Worm (Caenorhabditis elegans) whole organism, young adult: ENCODE data around the gene M01H9.4.

Experiments
- F39B2.1 ChIP-seq: fragments of 200-800 bp; sonication (Bioruptor generic); IDR thresholded peaks from 2 replicates; pipeline ENCODE4 v1.3.6; 2022; ENCODE audit warnings: missing genetic modification reagents, missing genetic modification characterization, missing compliant biosample characterization
- F49E8.2 ChIP-seq: sonication (generic microtip); optimal IDR thresholded peaks from 3 replicates; lab custom pipeline; 2017; ENCODE audit warnings: missing genetic modification characterization, mild to moderate bottlenecking, missing compliant biosample characterization, antibody characterized with exemption, moderate library complexity; ENCODE audit not compliant: insufficient read depth
- K11D2.4 ChIP-seq: fragments of 200-800 bp; sonication (Bioruptor generic); IDR thresholded peaks from 2 replicates; pipeline ENCODE4 v1.3.6; 2022; ENCODE audit warnings: missing genetic modification reagents, missing genetic modification characterization, missing compliant biosample characterization
- Y67H2A.10 ChIP-seq: fragments of 200-800 bp; sonication (Bioruptor generic); conservative IDR thresholded peaks from 2 replicates; pipeline ENCODE4 v1.3.6; 2022; ENCODE audit warnings: missing genetic modification reagents, missing genetic modification characterization, missing compliant biosample characterization
- aptf-2 ChIP-seq: fragments of 200-800 bp; sonication (Bioruptor generic); conservative IDR thresholded peaks from 2 replicates; pipeline ENCODE4 v1.3.6; 2022; ENCODE audit warnings: missing genetic modification reagents, missing genetic modification characterization, missing compliant biosample characterization
- aptf-3 ChIP-seq: fragments of 200-800 bp; sonication (Bioruptor generic); IDR thresholded peaks from 2 replicates; pipeline ENCODE4 v1.3.6; 2022; ENCODE audit warnings: missing genetic modification characterization, missing compliant biosample characterization
- attf-3 ChIP-seq: fragments of 200-800 bp; sonication (Bioruptor generic); conservative IDR thresholded peaks from 2 replicates; pipeline ENCODE4 v1.3.6; 2022; ENCODE audit warnings: missing genetic modification reagents, missing genetic modification characterization, missing compliant biosample characterization
- attf-6 ChIP-seq: fragments of 200-800 bp; sonication (Bioruptor generic); IDR thresholded peaks from 2 replicates; pipeline ENCODE4 v1.3.6; 2022; ENCODE audit warnings: missing genetic modification reagents, missing genetic modification characterization, missing compliant biosample characterization
- cebp-2 ChIP-seq: fragments of 200-800 bp; sonication (Bioruptor generic); IDR thresholded peaks from 2 replicates; pipeline ENCODE4 v1.3.6; 2022; ENCODE audit warnings: missing genetic modification characterization, missing compliant biosample characterization
- ceh-40 ChIP-seq: fragments of 200-800 bp; sonication (Bioruptor generic); IDR thresholded peaks from 2 replicates; pipeline ENCODE4 v1.3.6; 2022; ENCODE audit warnings: missing genetic modification characterization, missing compliant biosample characterization
- ceh-58 ChIP-seq: fragments of 200-800 bp; sonication (Bioruptor generic); IDR thresholded peaks from 2 replicates; pipeline ENCODE4 v1.3.6; 2022; ENCODE audit warnings: missing genetic modification characterization, missing compliant biosample characterization
- ceh-91 ChIP-seq: fragments of 200-800 bp; sonication (Bioruptor generic); IDR thresholded peaks from 2 replicates; pipeline ENCODE4 v1.3.6; 2022; ENCODE audit warnings: missing genetic modification reagents, missing genetic modification characterization, missing compliant biosample characterization
- egl-18 ChIP-seq: fragments of 200-800 bp; sonication (Bioruptor generic); IDR thresholded peaks from 2 replicates; pipeline ENCODE4 v1.3.6; 2022; ENCODE audit warnings: missing genetic modification reagents, missing genetic modification characterization, missing compliant biosample characterization
- hlh-26 ChIP-seq: fragments of 200-800 bp; sonication (Bioruptor generic); conservative IDR thresholded peaks from 2 replicates; pipeline ENCODE4 v1.3.6; 2022; ENCODE audit warnings: missing genetic modification reagents, missing genetic modification characterization, missing compliant biosample characterization
- hmg-1.2 ChIP-seq: fragments of 200-800 bp; sonication (Bioruptor generic); IDR thresholded peaks from 2 replicates; pipeline ENCODE4 v1.3.6; 2022; ENCODE audit warnings: missing genetic modification reagents, missing genetic modification characterization, missing compliant biosample characterization
- lin-26 ChIP-seq: fragments of 200-800 bp; sonication (Bioruptor generic); IDR thresholded peaks from 2 replicates; pipeline ENCODE4 v1.3.6; 2022; ENCODE audit warnings: missing genetic modification reagents, missing genetic modification characterization, missing compliant biosample characterization
- lin-40 ChIP-seq: sonication (generic microtip); optimal IDR thresholded peaks from 2 replicates; lab custom pipeline; 2016; ENCODE audit warnings: missing genetic modification characterization, mild to moderate bottlenecking, missing compliant biosample characterization, missing genotype, missing genetic modification reagents
- lin-54 ChIP-seq: fragments of 200-800 bp; sonication (Bioruptor generic); optimal IDR thresholded peaks from 2 replicates; lab custom pipeline; 2018; ENCODE audit warnings: mild to moderate bottlenecking, missing genetic modification characterization, missing compliant biosample characterization
- lir-1 ChIP-seq: fragments of 200-800 bp; sonication (Bioruptor generic); conservative IDR thresholded peaks from 2 replicates; pipeline ENCODE4 v1.3.6; 2022; ENCODE audit warnings: missing genetic modification reagents, missing genetic modification characterization, missing compliant biosample characterization
- nfyb-1 ChIP-seq: fragments of 200-800 bp; sonication (Bioruptor generic); IDR thresholded peaks from 2 replicates; pipeline ENCODE4 v1.3.6; 2022; ENCODE audit warnings: missing genetic modification reagents, missing genetic modification characterization, missing compliant biosample characterization
- nhr-120 ChIP-seq: fragments of 200-800 bp; sonication (Bioruptor generic); IDR thresholded peaks from 2 replicates; pipeline ENCODE4 v1.3.6; 2022; ENCODE audit warnings: missing genetic modification characterization, missing compliant biosample characterization
- nhr-179 ChIP-seq: sonication (generic microtip); optimal IDR thresholded peaks from 2 replicates; lab custom pipeline; 2016; ENCODE audit warnings: mild to moderate bottlenecking, missing genetic modification characterization, missing compliant biosample characterization
- nhr-27 ChIP-seq: fragments of 200-800 bp; sonication (Bioruptor generic); optimal IDR thresholded peaks from 2 replicates; lab custom pipeline; 2018; ENCODE audit warnings: mild to moderate bottlenecking, missing genetic modification characterization, moderate library complexity, missing compliant biosample characterization
- sea-2 ChIP-seq: fragments of 200-800 bp; sonication (Bioruptor generic); IDR thresholded peaks from 2 replicates; pipeline ENCODE4 v1.3.6; 2022; ENCODE audit warnings: missing genetic modification characterization, missing compliant biosample characterization
- snpc-1.1 ChIP-seq: sonication (generic microtip); optimal IDR thresholded peaks from 2 replicates; lab custom pipeline; 2017; ENCODE audit warnings: missing genetic modification characterization, mild to moderate bottlenecking, missing compliant biosample characterization, antibody characterized with exemption, moderate library complexity, missing genotype, missing genetic modification reagents; ENCODE audit not compliant: insufficient read depth
- zfh-2 ChIP-seq: fragments of 200-800 bp; sonication (Bioruptor generic); conservative IDR thresholded peaks from 2 replicates; pipeline ENCODE4 v1.3.6; 2022; ENCODE audit warnings: missing genetic modification reagents, missing genetic modification characterization, missing compliant biosample characterization
- ztf-22 ChIP-seq: fragments of 200-800 bp; sonication (Bioruptor generic); optimal IDR thresholded peaks from 2 replicates; lab custom pipeline; 2018; ENCODE audit warnings: mild to moderate bottlenecking, missing genetic modification characterization, moderate library complexity, missing compliant biosample characterization
- ztf-26 ChIP-seq: sonication (generic microtip); optimal IDR thresholded peaks from 2 replicates; lab custom pipeline; 2017; ENCODE audit warnings: missing genetic modification characterization, missing compliant biosample characterization

The M01H9.4 gene

ce11 chrIV:4468046-4468727 lies 14.5 kb downstream of the M01H9.4 start (continued):
- TF ChIP-seq F49E8.2 (tag; lab: Kevin White, UChicago) = peak; percentile 67

- TF ChIP-seq attf-3 (no peak), snpc-1.1 (tag; lab: Kevin White, UChicago) (no peak), F39B2.1 (no peak), ceh-40 (GFP tag; lab: Robert Waterston, UW) (no peak), ceh-91 (GFP tag; lab: Robert Waterston, UW) (no peak), Y67H2A.10 (no peak), ztf-22 (no peak), zfh-2 (GFP tag; lab: Robert Waterston, UW) (no peak), lin-54 (GFP tag; lab: Kevin White, UChicago) (no peak), lin-40 (no peak), sea-2 (GFP tag; lab: Robert Waterston, UW) (no peak)
Observed at ce11 chrIV:4465184-4465583, 17.5 kb downstream of the M01H9.4 start, which contains the start of gene M01H9.5. Gene M01H9.5 (plus strand): TSS chrIV:4465484.

- TF ChIP-seq cebp-2 (no peak), hmg-1.2 (peak; percentile 39; the same call in 1 of the 2 replicates), attf-6 (GFP tag; lab: Robert Waterston, UW) (no peak)
Observed at ce11 chrIV:4463132-4463531, 19.6 kb downstream of the M01H9.4 start, which contains the start of gene M01H9.2. Gene M01H9.2 (minus strand): TSS chrIV:4463232.

- TF ChIP-seq ztf-26 (tag; lab: Kevin White, UChicago) = no peak
- TF ChIP-seq nfyb-1 (GFP tag; lab: Robert Waterston, UW) = 0 out of 2 replicates have a peak, but pooled peaks have one; percentile 41
- TF ChIP-seq egl-18 (GFP tag; lab: Robert Waterston, UW) = 0 out of 2 replicates have a peak, but pooled peaks have one; percentile 60
- TF ChIP-seq hlh-26 (GFP tag; lab: Robert Waterston, UW) = no peak
- no peak for TF ChIP-seq nhr-179 (tag; lab: Kevin White, UChicago)
- TF ChIP-seq lir-1 (GFP tag; lab: Robert Waterston, UW) = no peak
Observed at ce11 chrIV:4459342-4459741, 23.4 kb downstream of the M01H9.4 start.

ce11 chrIV:4456658-4457057 lies 26.1 kb downstream of the M01H9.4 start:
- no peak for TF ChIP-seq aptf-3 (GFP tag; lab: Robert Waterston, UW)
- no peak for TF ChIP-seq ceh-58 (GFP tag; lab: Robert Waterston, UW)
- TF ChIP-seq nhr-120 (GFP tag; lab: Robert Waterston, UW) = no peak
- no peak for TF ChIP-seq K11D2.4 (GFP tag; lab: Robert Waterston, UW)
- no peak for TF ChIP-seq snpc-1.1 (tag; lab: Kevin White, UChicago)
- no peak for TF ChIP-seq lin-26
- no peak for TF ChIP-seq nhr-27
- TF ChIP-seq aptf-2 (GFP tag; lab: Robert Waterston, UW) = no peak
